Worm (Caenorhabditis elegans): ENCODE measurements around the gene K04C1.5.

K04C1.5 gene

DNA sequence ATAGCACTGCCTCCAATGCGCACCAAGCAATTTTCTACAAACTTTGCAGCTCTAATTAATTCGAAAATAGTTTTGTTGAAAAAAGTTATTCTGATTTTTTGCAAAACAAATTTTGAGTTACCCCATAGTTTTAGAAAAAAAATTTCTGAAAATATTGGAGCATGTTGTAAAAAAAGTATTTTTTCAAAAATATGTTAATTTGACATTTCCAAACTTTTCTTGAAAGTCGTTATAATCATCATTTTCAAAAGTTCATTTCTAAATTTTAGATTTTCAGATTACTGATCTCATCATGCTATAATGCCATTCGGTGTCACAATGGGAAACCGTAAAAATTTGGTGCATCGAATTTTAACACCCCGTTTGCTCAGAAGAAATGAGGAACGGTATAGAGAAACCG is 19.9 kb downstream of the K04C1.5 start, which contains the start of gene del-1:
Gene del-1, plus strand, starts transcription at position 301 of the 400 bp plus-strand sequence.
- TF ChIP-seq tbx-9 (tag; optimal IDR thresholded peaks at IDR 0.05; ENCODE audit: borderline replicate concordance): no peak
- TF ChIP-seq ceh-40 (GFP tag; IDR thresholded peaks at IDR 0.05): no peak

DNA sequence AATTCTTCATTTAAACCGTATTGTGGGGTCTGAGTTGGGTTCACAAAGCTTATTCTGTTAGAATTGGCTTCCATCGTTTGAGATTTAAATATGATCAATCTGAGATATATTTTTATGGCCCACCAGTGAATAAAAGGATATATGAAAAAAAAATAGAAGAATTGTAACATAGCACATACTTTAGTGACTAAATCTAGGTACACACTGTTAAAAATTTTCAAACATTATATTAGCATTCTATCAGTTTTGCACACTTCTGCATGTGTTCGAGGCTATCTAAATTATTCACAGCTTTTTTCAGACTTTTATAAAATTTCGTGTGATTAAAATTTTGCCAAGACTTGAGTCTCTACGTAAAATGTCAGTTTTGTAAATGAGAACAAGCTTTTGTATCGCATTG is 33.7 kb downstream of the K04C1.5 start, which contains the start of gene E02H4.2:
Gene E02H4.2, minus strand, starts transcription at position 101 of the 400 bp plus-strand sequence.
- no peak for TF ChIP-seq B0336.3 (GFP tag; IDR thresholded peaks at IDR 0.05)

DNA sequence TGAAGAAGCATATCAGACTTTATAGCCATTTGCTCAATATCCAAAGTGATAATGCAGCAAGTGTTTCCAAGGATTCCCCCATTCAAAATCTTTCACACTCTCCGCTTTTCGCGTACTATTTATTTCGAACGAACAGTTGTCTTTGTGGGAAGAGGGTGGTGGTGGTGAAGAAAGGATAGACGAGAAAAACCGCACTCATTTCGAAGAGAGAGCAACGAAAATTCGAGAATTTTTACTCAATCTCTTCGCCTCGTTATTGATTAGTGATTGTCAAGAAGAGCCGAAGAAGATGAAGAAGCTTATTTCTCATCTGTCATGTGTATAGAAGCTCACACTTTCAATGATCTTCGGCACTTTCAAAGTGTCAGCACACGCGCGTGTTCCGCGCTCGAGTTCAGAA is 40.0 kb downstream of the K04C1.5 start:
- TF ChIP-seq hlh-26 (GFP tag; conservative IDR thresholded peaks at IDR 0.05): no peak
- TF ChIP-seq hmg-20 (GFP tag; IDR thresholded peaks at IDR 0.05): no peak
- TF ChIP-seq pha-4 (tag; optimal IDR thresholded peaks at IDR 0.05): no peak
- no peak for TF ChIP-seq athp-1 (tag; optimal IDR thresholded peaks at IDR 0.05)

DNA sequence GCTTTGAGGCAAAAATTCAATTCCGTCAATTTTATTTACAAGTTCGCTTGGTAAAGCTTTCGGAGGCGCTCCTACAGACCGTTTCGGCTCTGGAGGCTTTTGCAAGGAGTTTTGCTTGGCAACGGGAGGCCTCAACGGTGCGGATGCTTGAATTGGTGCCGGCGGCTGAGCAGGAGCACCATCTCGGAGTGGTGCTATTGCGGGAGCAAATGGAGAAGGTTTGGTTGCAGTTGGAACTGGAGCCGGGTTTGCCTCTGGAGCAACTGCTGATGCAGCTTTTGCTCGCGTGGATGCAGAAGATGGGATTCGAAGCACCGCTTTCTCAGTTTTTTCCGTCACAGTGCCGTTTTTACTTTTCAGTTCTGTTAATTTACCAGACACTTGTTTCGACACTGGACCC is 42.1 kb downstream of the K04C1.5 start:
- TF ChIP-seq madf-6 (GFP tag; IDR thresholded peaks at IDR 0.05) (no peak), snpc-4 (GFP tag; optimal IDR thresholded peaks at IDR 0.05) (no peak), snpc-4 (tag; optimal IDR thresholded peaks at IDR 0.05) (no peak), sea-2 (GFP tag; IDR thresholded peaks at IDR 0.05) (no peak), nhr-27 (tag; optimal IDR thresholded peaks at IDR 0.05) (peak; percentile 16), K12H6.12 (tag; optimal IDR thresholded peaks at IDR 0.05) (no peak), zfh-2 (GFP tag; conservative IDR thresholded peaks at IDR 0.05) (peak; percentile 69), egrh-3 (GFP tag; IDR thresholded peaks at IDR 0.05) (peak; percentile 47; the same call in 1 of the 2 replicates), ccch-3 (GFP tag; optimal IDR thresholded peaks at IDR 0.05) (no peak), ets-4 (GFP tag; optimal IDR thresholded peaks at IDR 0.05) (no peak), nfya-2 (GFP tag; IDR thresholded peaks at IDR 0.05) (no peak), ceh-58 (GFP tag; IDR thresholded peaks at IDR 0.05) (no peak), madf-8 (GFP tag; conservative IDR thresholded peaks at IDR 0.05) (no peak), lsy-27 (tag; optimal IDR thresholded peaks at IDR 0.05; ENCODE audit: borderline replicate concordance, insufficient read depth) (no peak)

DNA sequence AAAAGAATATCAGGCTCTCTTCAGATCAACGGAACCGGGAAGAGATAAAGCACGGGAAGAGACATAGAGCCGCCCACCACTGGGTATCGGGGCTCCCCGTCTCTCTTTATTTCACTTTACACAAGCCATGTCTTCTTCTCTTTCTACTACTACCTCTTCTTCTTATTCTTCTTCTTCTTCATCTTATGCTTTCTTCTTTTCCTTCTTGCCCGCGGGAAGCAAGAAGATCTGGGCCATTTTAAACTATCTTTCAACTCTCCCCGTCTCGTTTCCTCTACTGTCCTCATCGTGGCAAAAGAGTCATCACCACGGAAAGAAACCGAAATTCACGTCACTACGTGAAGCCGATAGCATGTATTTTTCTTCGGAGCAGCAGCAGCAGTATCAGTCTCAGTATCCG is 44.8 kb downstream of the K04C1.5 start:
- TF ChIP-seq somi-1 (GFP tag; optimal IDR thresholded peaks at IDR 0.05) (peak; percentile 24), snpc-1.3 (tag; optimal IDR thresholded peaks at IDR 0.05; ENCODE audit: insufficient read depth) (no peak), F52B5.7 (tag; optimal IDR thresholded peaks at IDR 0.05) (no peak), tlf-1 (GFP tag; optimal IDR thresholded peaks at IDR 0.05) (no peak)

DNA sequence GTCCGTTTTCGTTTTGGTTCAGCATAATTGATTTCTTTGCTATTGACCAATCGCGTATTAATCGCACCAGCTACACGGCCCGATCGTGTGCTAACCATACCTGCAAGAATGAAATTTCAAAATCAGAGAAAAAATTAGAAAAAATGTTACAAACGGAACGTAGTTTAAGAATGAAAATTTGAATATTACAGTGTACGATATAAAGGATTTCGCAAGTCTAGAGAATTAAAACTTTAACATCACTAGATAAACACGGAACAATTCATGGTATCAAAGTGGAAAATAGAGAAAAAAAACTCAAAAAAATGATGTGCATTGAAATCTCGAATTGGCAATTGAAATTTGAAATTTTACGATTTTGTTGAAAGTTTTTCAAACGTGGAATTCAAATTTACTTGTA is 48.7 kb downstream of the K04C1.5 start, which contains the start of gene madd-3:
Gene madd-3, minus strand, starts transcription at position 101 of the 400 bp plus-strand sequence.
- no peak for TF ChIP-seq F55B11.4 (tag; optimal IDR thresholded peaks at IDR 0.05; ENCODE audit: borderline replicate concordance, insufficient read depth)
- no peak for TF ChIP-seq ccch-3 (GFP tag; optimal IDR thresholded peaks at IDR 0.05)
- TF ChIP-seq repo-1 (tag; optimal IDR thresholded peaks at IDR 0.05): no peak
- no peak for TF ChIP-seq Y56A3A.18 (GFP tag; IDR thresholded peaks at IDR 0.05)
- TF ChIP-seq ceh-40 (GFP tag; IDR thresholded peaks at IDR 0.05): no peak
- no peak for TF ChIP-seq lin-26 (GFP tag; IDR thresholded peaks at IDR 0.05)

DNA sequence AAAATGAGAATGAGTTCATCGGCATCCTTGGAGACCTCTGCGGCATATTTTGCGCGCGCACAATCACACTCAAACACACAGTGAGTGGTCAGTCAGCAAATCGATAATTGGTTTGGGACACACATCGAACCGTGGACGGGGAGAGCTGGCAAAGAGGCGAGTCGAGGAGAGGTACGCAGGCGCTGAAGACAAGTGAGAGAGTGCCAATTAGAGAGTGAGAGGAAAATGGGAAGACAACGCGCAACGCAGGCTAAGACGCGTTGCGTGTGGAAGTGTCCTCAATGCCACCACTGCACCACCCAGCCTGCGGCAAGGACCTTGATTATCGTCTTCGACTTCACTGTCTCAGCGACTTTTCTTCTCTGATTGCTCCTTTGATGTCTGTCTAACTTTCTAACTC is 49.4 kb downstream of the K04C1.5 start:
- TF ChIP-seq unc-62 (GFP tag; optimal IDR thresholded peaks at IDR 0.05) (peak; percentile 26), ekl-4 (GFP tag; IDR thresholded peaks at IDR 0.05) (0 out of 2 replicates have a peak, but pooled peaks have one; percentile 43), hmg-1.2 (GFP tag; IDR thresholded peaks at IDR 0.05) (peak; percentile 88), pbrm-1 (GFP tag; IDR thresholded peaks at IDR 0.05) (0 out of 2 replicates have a peak, but pooled peaks have one; percentile 43), dpl-1 (GFP tag; optimal IDR thresholded peaks at IDR 0.05) (no peak), ztf-28 (GFP tag; IDR thresholded peaks at IDR 0.05) (no peak), nhr-80 (tag; optimal IDR thresholded peaks at IDR 0.05) (peak; percentile 56), cebp-2 (GFP tag; IDR thresholded peaks at IDR 0.05) (0 out of 2 replicates have a peak, but pooled peaks have one; percentile 69), somi-1 (GFP tag; optimal IDR thresholded peaks at IDR 0.05) (peak; percentile 45), ceh-27 (GFP tag; optimal IDR thresholded peaks at IDR 0.05) (peak; percentile 77), dox-1 (GFP tag; IDR thresholded peaks at IDR 0.05) (peak; percentile 75; the same call in 1 of the 2 replicates), efl-1 (GFP tag; optimal IDR thresholded peaks at IDR 0.05) (peak; percentile 6)
